Fruit fly (Drosophila melanogaster): ENCODE measurements around the gene msl-2.
A peak's percentile ranks its signal among the peaks of the same experiment; 100 is the strongest.

msl-2 gene

dm6 chr2L:3483672-3484071, 17.8 kb upstream of the msl-2 start:
- TF ChIP-seq jim (GFP tag; optimal IDR thresholded peaks at IDR 0.05) (no peak), Sp1 (GFP tag; optimal IDR thresholded peaks at IDR 0.05) (no peak), Dif (GFP tag; optimal IDR thresholded peaks at IDR 0.05; ENCODE audit: partially characterized antibody) (no peak), Rel (GFP tag; optimal IDR thresholded peaks at IDR 0.05) (no peak), Rel (tag; optimal IDR thresholded peaks at IDR 0.05) (no peak), Myc (optimal IDR thresholded peaks at IDR 0.05) (no peak), Abd-B (GFP tag; optimal IDR thresholded peaks at IDR 0.05) (no peak), h (GFP tag; optimal IDR thresholded peaks at IDR 0.05) (no peak), dl (GFP tag; optimal IDR thresholded peaks at IDR 0.05; ENCODE audit: insufficient read depth in 1 of 2, partially characterized antibody in 2 of 2) (no peak), foxo (GFP tag; optimal IDR thresholded peaks at IDR 0.05) (no peak), lola (GFP tag; optimal IDR thresholded peaks at IDR 0.05) (no peak), Jra (GFP tag; optimal IDR thresholded peaks at IDR 0.05) (no peak), rgr (GFP tag; optimal IDR thresholded peaks at IDR 0.05) (no peak), CG9705 (GFP tag; optimal IDR thresholded peaks at IDR 0.05) (no peak), Hr83 (GFP tag; optimal IDR thresholded peaks at IDR 0.05; ENCODE audit: poor library complexity, severe bottlenecking) (no peak)

- TF ChIP-seq HLH106 (tag; optimal IDR thresholded peaks at IDR 0.05) (peak; percentile 19), Dif (GFP tag; optimal IDR thresholded peaks at IDR 0.05; ENCODE audit: partially characterized antibody) (no peak), Sp1 (GFP tag; optimal IDR thresholded peaks at IDR 0.05) (peak; percentile 18), Jra (GFP tag; optimal IDR thresholded peaks at IDR 0.05) (no peak)
Measured at dm6 chr2L:3482712-3483111, 16.8 kb upstream of the msl-2 start.

dm6 chr2L:3482037-3482436, 16.1 kb upstream of the msl-2 start:
- TF ChIP-seq tai (GFP tag; optimal IDR thresholded peaks at IDR 0.05) = no peak
- no peak for TF ChIP-seq Abd-B (GFP tag; optimal IDR thresholded peaks at IDR 0.05)
- TF ChIP-seq dl (GFP tag; optimal IDR thresholded peaks at IDR 0.05; ENCODE audit: insufficient read depth in 1 of 2, partially characterized antibody in 2 of 2) = no peak
- TF ChIP-seq Hr83 (GFP tag; optimal IDR thresholded peaks at IDR 0.05; ENCODE audit: poor library complexity, severe bottlenecking) = no peak
- no peak for TF ChIP-seq jim (GFP tag; optimal IDR thresholded peaks at IDR 0.05)
- TF ChIP-seq dsf (GFP tag; optimal IDR thresholded peaks at IDR 0.05; ENCODE audit: borderline replicate concordance) = no peak
- no peak for TF ChIP-seq Hr78 (GFP tag; optimal IDR thresholded peaks at IDR 0.05)
- no peak for TF ChIP-seq h (GFP tag; optimal IDR thresholded peaks at IDR 0.05)
- TF ChIP-seq CG9705 (GFP tag; optimal IDR thresholded peaks at IDR 0.05) = no peak
- TF ChIP-seq GATAd (GFP tag; optimal IDR thresholded peaks at IDR 0.05) = no peak
- TF ChIP-seq dmrt93B (GFP tag; optimal IDR thresholded peaks at IDR 0.05) = no peak
- no peak for TF ChIP-seq Rel (GFP tag; optimal IDR thresholded peaks at IDR 0.05)
- no peak for TF ChIP-seq Rel (tag; optimal IDR thresholded peaks at IDR 0.05)
- TF ChIP-seq Jra (GFP tag; optimal IDR thresholded peaks at IDR 0.05) = no peak
- no peak for TF ChIP-seq pan (optimal IDR thresholded peaks at IDR 0.05)
- no peak for TF ChIP-seq CrebA (GFP tag; optimal IDR thresholded peaks at IDR 0.05; ENCODE audit: borderline replicate concordance)

- no peak for TF ChIP-seq fru (GFP tag; optimal IDR thresholded peaks at IDR 0.05)
- no peak for TF ChIP-seq usp (GFP tag; optimal IDR thresholded peaks at IDR 0.05)
- no peak for TF ChIP-seq GATAd (GFP tag; optimal IDR thresholded peaks at IDR 0.05)
- TF ChIP-seq sv (GFP tag; optimal IDR thresholded peaks at IDR 0.05) = no peak
- TF ChIP-seq HLH106 (tag; optimal IDR thresholded peaks at IDR 0.05) = no peak
- TF ChIP-seq Jra (GFP tag; optimal IDR thresholded peaks at IDR 0.05) = no peak
- TF ChIP-seq Hr78 (GFP tag; optimal IDR thresholded peaks at IDR 0.05) = no peak
- TF ChIP-seq dmrt93B (GFP tag; optimal IDR thresholded peaks at IDR 0.05) = no peak
- peak; percentile 25 for TF ChIP-seq brk (GFP tag; optimal IDR thresholded peaks at IDR 0.05)
- peak; percentile 27 for TF ChIP-seq Hnf4 (GFP tag; optimal IDR thresholded peaks at IDR 0.05)
- no peak for TF ChIP-seq br (GFP tag; optimal IDR thresholded peaks at IDR 0.05)
- TF ChIP-seq h (GFP tag; optimal IDR thresholded peaks at IDR 0.05) = no peak
- TF ChIP-seq CG9705 (GFP tag; optimal IDR thresholded peaks at IDR 0.05) = no peak
- no peak for TF ChIP-seq CrebA (GFP tag; optimal IDR thresholded peaks at IDR 0.05; ENCODE audit: borderline replicate concordance)
- TF ChIP-seq Abd-B (GFP tag; optimal IDR thresholded peaks at IDR 0.05) = no peak
- TF ChIP-seq OdsH (GFP tag; optimal IDR thresholded peaks at IDR 0.05) = no peak
- no peak for TF ChIP-seq jim (GFP tag; optimal IDR thresholded peaks at IDR 0.05)
- no peak for TF ChIP-seq Dif (GFP tag; optimal IDR thresholded peaks at IDR 0.05; ENCODE audit: partially characterized antibody)
- no peak for TF ChIP-seq psq (GFP tag; optimal IDR thresholded peaks at IDR 0.05)
- no peak for TF ChIP-seq N (GFP tag; optimal IDR thresholded peaks at IDR 0.05)
- TF ChIP-seq lola (GFP tag; optimal IDR thresholded peaks at IDR 0.05) = no peak
- TF ChIP-seq pan (optimal IDR thresholded peaks at IDR 0.05) = no peak
- TF ChIP-seq Hr83 (GFP tag; optimal IDR thresholded peaks at IDR 0.05; ENCODE audit: poor library complexity, severe bottlenecking) = no peak
- no peak for TF ChIP-seq Vsx2 (GFP tag; optimal IDR thresholded peaks at IDR 0.05; ENCODE audit: partially characterized antibody)
- peak; percentile 91 for TF ChIP-seq Myc (optimal IDR thresholded peaks at IDR 0.05)
- no peak for TF ChIP-seq ey (GFP tag; optimal IDR thresholded peaks at IDR 0.05)
Measured at dm6 chr2L:3480443-3480839, 14.5 kb upstream of the msl-2 start.

All from whole organism, wandering third instar larva.